Worm (Caenorhabditis elegans): ENCODE measurements around the gene acl-12.

Gene acl-12

DNA sequence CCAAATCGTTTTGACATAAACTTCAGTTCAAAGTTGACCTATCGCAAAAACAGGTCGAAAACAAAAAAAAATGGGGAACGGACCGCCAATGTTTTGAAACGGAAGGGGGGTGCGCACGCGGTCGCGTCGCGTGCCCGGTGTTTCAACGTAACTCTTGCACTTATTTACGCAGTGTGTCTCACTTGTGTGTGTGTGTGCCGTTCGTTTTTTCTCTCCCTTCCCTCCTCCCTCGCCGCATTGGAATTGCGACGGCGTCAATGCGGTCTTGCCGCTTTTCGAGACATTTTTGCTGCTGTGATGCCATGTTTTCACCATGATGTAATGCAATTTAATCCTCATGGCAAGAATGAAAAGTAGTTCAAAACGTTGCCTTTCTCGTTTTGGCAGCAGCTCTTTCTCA, 36.1 kb upstream of the acl-12 start (continued):
- TF ChIP-seq jun-1 (tag; optimal IDR thresholded peaks at IDR 0.05) (no peak), swsn-7 (tag; optimal IDR thresholded peaks at IDR 0.05) (no peak), grh-1 (GFP tag; IDR thresholded peaks at IDR 0.05) (no peak), xbp-1 (tag; optimal IDR thresholded peaks at IDR 0.05) (peak; percentile 21), lin-14 (GFP tag; optimal IDR thresholded peaks at IDR 0.05) (peak; percentile 89), nhr-90 (tag; optimal IDR thresholded peaks at IDR 0.05; ENCODE audit: poor library complexity) (no peak), efl-3 (GFP tag; optimal IDR thresholded peaks at IDR 0.05) (no peak)

DNA sequence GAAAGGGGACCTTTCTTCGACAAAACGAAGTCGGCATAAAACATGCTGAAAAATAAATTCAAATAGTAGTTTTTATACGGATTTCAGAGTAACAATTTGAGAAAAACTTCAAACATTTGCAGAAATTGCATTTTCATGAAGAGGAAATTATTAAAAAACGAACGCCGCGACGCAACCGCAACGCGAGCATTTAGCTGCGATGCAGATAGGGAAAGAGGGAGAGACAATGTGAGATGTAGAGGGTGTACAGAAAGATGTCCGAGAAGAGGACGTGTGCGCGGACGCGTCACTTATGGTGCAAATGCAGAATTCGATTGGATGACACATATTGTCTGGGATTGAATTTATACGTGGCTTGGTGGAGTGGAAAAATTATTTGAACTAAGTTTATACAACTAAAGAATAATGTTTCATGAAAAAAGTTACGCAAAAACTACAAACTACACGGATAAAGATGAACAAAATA, 32.6 kb upstream of the acl-12 start, which contains the start of gene coh-1:
Gene coh-1, minus strand, starts transcription at position 51 of the 466 bp plus-strand sequence.
- peak; percentile 60 for TF ChIP-seq nhr-20 (tag; optimal IDR thresholded peaks at IDR 0.05)
- peak; percentile 34 for TF ChIP-seq egl-13 (tag; optimal IDR thresholded peaks at IDR 0.05)
- TF ChIP-seq lin-14 (GFP tag; optimal IDR thresholded peaks at IDR 0.05): peak; percentile 89
- TF ChIP-seq C16A3.4 (tag; optimal IDR thresholded peaks at IDR 0.05): peak; percentile 59
- no peak for TF ChIP-seq zip-4 (GFP tag; optimal IDR thresholded peaks at IDR 0.05)
- TF ChIP-seq ceh-8 (GFP tag; optimal IDR thresholded peaks at IDR 0.05): no peak
- no peak for TF ChIP-seq lir-3 (tag; optimal IDR thresholded peaks at IDR 0.05; ENCODE audit: poor library complexity)
- 0 out of 2 replicates have a peak, but pooled peaks have one; percentile 7 for TF ChIP-seq isw-1 (GFP tag; IDR thresholded peaks at IDR 0.05)
- peak; percentile 77 for TF ChIP-seq nhr-71 (tag; optimal IDR thresholded peaks at IDR 0.05)
- TF ChIP-seq efl-1 (optimal IDR thresholded peaks at IDR 0.05): peak; percentile 46 to 64
- TF ChIP-seq efl-1 (GFP tag; optimal IDR thresholded peaks at IDR 0.05 in 1 of 2): peak in 1 of 2 experiments; percentile 33
- no peak for TF ChIP-seq pag-3 (tag; optimal IDR thresholded peaks at IDR 0.05; ENCODE audit: borderline replicate concordance, insufficient read depth)
- TF ChIP-seq mab-9 (GFP tag; IDR thresholded peaks at IDR 0.05): no peak
- TF ChIP-seq ceh-82 (tag; optimal IDR thresholded peaks at IDR 0.05): peak; percentile 14 to 69 (median 27)
- TF ChIP-seq unc-86 (tag; optimal IDR thresholded peaks at IDR 0.05): peak; percentile 33
- peak; percentile 16 for TF ChIP-seq nhr-90 (tag; optimal IDR thresholded peaks at IDR 0.05; ENCODE audit: poor library complexity)
- TF ChIP-seq ztf-11 (tag; optimal IDR thresholded peaks at IDR 0.05): no peak
- peak; percentile 55 for TF ChIP-seq skn-1 (tag; optimal IDR thresholded peaks at IDR 0.05)
- TF ChIP-seq sup-37 (GFP tag; optimal IDR thresholded peaks at IDR 0.05): no peak
- no peak for TF ChIP-seq sox-4 (tag; optimal IDR thresholded peaks at IDR 0.05)
- peak; percentile 2 for TF ChIP-seq jun-1 (tag; optimal IDR thresholded peaks at IDR 0.05)
- TF ChIP-seq fkh-10 (GFP tag; optimal IDR thresholded peaks at IDR 0.05): peak; percentile 19
- TF ChIP-seq unc-30 (tag; optimal IDR thresholded peaks at IDR 0.05): no peak
- TF ChIP-seq ama-1 (optimal IDR thresholded peaks at IDR 0.05): no peak
- no peak for TF ChIP-seq aha-1 (tag; optimal IDR thresholded peaks at IDR 0.05)
- peak in 1 of 2 experiments; percentile 69 for TF ChIP-seq mdl-1 (tag; optimal IDR thresholded peaks at IDR 0.05)
- TF ChIP-seq pax-3 (tag; optimal IDR thresholded peaks at IDR 0.05): no peak
- peak; percentile 70 for TF ChIP-seq nhr-85 (tag)
- TF ChIP-seq lin-15B (tag; optimal IDR thresholded peaks at IDR 0.05): peak; percentile 27
- no peak for TF ChIP-seq unc-98 (GFP tag; IDR thresholded peaks at IDR 0.05)
- no peak for TF ChIP-seq ztf-4 (tag; optimal IDR thresholded peaks at IDR 0.05)
- no peak for TF ChIP-seq nhr-84 (tag; optimal IDR thresholded peaks at IDR 0.05)
- peak; percentile 57 for TF ChIP-seq rnt-1 (tag; optimal IDR thresholded peaks at IDR 0.05)
- TF ChIP-seq fkh-4 (tag; optimal IDR thresholded peaks at IDR 0.05; ENCODE audit: borderline replicate concordance): no peak
- TF ChIP-seq fos-1 (tag; optimal IDR thresholded peaks at IDR 0.05): peak; percentile 66
- TF ChIP-seq Y116A8C.19 (tag; optimal IDR thresholded peaks at IDR 0.05; ENCODE audit: borderline replicate concordance): no peak
- TF ChIP-seq dsc-1 (tag; optimal IDR thresholded peaks at IDR 0.05): peak; percentile 56
- peak; percentile 89 for TF ChIP-seq F16B12.6 (tag; optimal IDR thresholded peaks at IDR 0.05)
- TF ChIP-seq nhr-47 (tag; optimal IDR thresholded peaks at IDR 0.05): peak; percentile 69
- TF ChIP-seq nhr-19 (GFP tag; conservative IDR thresholded peaks at IDR 0.05): peak; percentile 37; the same call in 1 of the 2 replicates
- no peak for TF ChIP-seq elt-2 (tag; optimal IDR thresholded peaks at IDR 0.05)
- TF ChIP-seq ces-1 (GFP tag; optimal IDR thresholded peaks at IDR 0.05): no peak
- TF ChIP-seq ceh-63 (GFP tag; optimal IDR thresholded peaks at IDR 0.05): no peak
- no peak for TF ChIP-seq ceh-88 (GFP tag; IDR thresholded peaks at IDR 0.05)
- TF ChIP-seq lin-39 (tag; optimal IDR thresholded peaks at IDR 0.05): no peak
- TF ChIP-seq nhr-11 (tag; optimal IDR thresholded peaks at IDR 0.05): no peak
- no peak for TF ChIP-seq nhr-28 (tag; optimal IDR thresholded peaks at IDR 0.05)
